Worm (Caenorhabditis elegans): ENCODE measurements around the gene spl-2.

DNA sequence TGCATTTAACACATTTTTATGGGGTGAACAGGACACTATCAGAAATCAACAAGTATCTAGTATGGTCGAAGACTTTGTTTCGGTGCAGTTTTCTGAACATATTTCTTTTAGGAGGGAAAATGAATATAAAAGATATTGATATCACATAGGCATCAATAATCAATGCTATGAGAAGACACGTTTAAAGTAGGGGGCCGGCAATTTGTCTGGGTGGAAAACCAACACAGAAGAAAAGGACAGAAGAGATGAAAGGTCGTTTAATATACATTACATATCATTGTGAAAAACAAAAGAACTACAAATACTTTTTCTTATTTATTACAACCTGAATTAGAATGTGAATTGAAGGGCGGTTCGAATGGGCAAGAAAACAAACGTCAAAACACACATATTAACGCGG is 5.6 kb upstream of the spl-2 start:
- TF ChIP-seq ama-1 (optimal IDR thresholded peaks at IDR 0.05) = no peak
- no peak for TF ChIP-seq ama-1 (GFP tag; optimal IDR thresholded peaks at IDR 0.05)
- no peak for TF ChIP-seq ceh-100 (GFP tag; IDR thresholded peaks at IDR 0.05)
- no peak for TF ChIP-seq ztf-18 (tag; optimal IDR thresholded peaks at IDR 0.05)
- no peak for TF ChIP-seq madf-3 (GFP tag; IDR thresholded peaks at IDR 0.05)
